Fruit fly (Drosophila melanogaster): ENCODE measurements around the gene CG12983.

The CG12983 gene

DNA sequence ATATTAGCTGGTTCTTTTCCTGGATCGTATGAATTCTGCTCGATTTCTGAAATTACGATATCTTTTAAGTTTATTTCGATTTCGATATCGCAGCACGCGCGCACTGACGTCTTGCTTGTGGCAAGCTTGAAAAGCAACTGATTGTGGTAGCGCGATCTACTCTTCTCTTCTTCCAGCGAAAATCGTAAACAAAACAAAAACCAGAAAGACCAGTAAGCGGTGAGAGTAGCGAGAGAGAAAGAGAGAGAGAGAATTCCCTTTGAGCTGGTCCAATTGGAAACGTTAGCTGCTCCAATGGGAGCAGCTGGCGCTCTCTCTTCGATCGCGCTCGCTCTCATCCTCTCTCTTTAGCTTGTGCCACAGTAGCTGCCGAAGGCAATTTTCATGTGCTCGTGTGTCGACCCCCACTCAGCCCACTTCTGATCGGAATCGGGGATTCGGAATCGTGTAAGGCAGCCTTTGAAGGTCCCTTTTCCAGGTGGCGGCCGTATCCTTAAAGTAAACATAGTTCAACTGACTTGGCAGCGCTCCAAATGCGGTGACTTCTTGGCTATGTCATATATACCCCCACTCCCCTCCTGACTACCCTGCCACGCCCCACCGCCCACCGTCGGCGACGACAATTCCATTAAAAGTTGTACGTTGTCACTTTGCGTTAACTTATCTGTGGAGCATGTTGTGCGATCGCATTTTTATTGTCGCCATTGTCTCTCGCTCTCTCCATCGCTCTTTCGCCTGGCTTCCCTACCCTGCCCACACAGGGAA lies 17.0 kb downstream of the CG12983 start, which contains the start of gene fng (continued):
- TF ChIP-seq CG18764 (GFP tag; optimal IDR thresholded peaks at IDR 0.05) (no peak), CG3163 (GFP tag; optimal IDR thresholded peaks at IDR 0.05) (peak; percentile 89), Bgb (GFP tag; IDR thresholded peaks at IDR 0.05; ENCODE audit: partially characterized antibody) (peak; percentile 38; the same call in 1 of the 2 replicates), CG13894 (tag; optimal IDR thresholded peaks at IDR 0.05) (peak; percentile 46), CG17361 (GFP tag; IDR thresholded peaks at IDR 0.05) (no peak), bbx (GFP tag; IDR thresholded peaks at IDR 0.05; ENCODE audit: partially characterized antibody) (peak; percentile 57), fd3F (GFP tag; optimal IDR thresholded peaks at IDR 0.05) (no peak), CG14860 (GFP tag; IDR thresholded peaks at IDR 0.05; ENCODE audit: partially characterized antibody) (no peak), Dll (GFP tag; IDR thresholded peaks at IDR 0.05; ENCODE audit: partially characterized antibody) (peak; percentile 67; the same call in 2 of the 4 replicates), CG4424 (GFP tag; optimal IDR thresholded peaks at IDR 0.05) (peak; percentile 10), Meics (GFP tag; optimal IDR thresholded peaks at IDR 0.05) (no peak), tup (GFP tag; optimal IDR thresholded peaks at IDR 0.05) (no peak), CG2199 (GFP tag; IDR thresholded peaks at IDR 0.05) (peak; percentile 45; the same call in 1 of the 3 replicates), esg (GFP tag; conservative IDR thresholded peaks at IDR 0.05) (no peak), CTCF (GFP tag; optimal IDR thresholded peaks at IDR 0.05) (peak; percentile 10), gcm (GFP tag; optimal IDR thresholded peaks at IDR 0.05) (peak; percentile 23), Poxn (GFP tag; IDR thresholded peaks at IDR 0.05) (no peak), CG4360 (GFP tag; IDR thresholded peaks at IDR 0.05) (peak; percentile 42), chm (GFP tag; IDR thresholded peaks at IDR 0.05) (peak; percentile 66), CG5245 (GFP tag; optimal IDR thresholded peaks at IDR 0.05) (no peak), pan (optimal IDR thresholded peaks at IDR 0.05) (no peak), pan (GFP tag; optimal IDR thresholded peaks at IDR 0.05 in 1 of 2, IDR thresholded peaks at IDR 0.05 in 1 of 2) (no peak), CG8388 (GFP tag; optimal IDR thresholded peaks at IDR 0.05) (peak; percentile 94)

dm6 chr3L:20948404-20948803 lies 18.2 kb downstream of the CG12983 start:
- TF ChIP-seq CG2889 (GFP tag; IDR thresholded peaks at IDR 0.05), result no peak
- no peak for TF ChIP-seq wor (GFP tag; IDR thresholded peaks at IDR 0.05)
- no peak for TF ChIP-seq kni (GFP tag; optimal IDR thresholded peaks at IDR 0.05)
- TF ChIP-seq fu2 (GFP tag; optimal IDR thresholded peaks at IDR 0.05), result no peak
- no peak for TF ChIP-seq HmgD (GFP tag; optimal IDR thresholded peaks at IDR 0.05)
- no peak for TF ChIP-seq ro (GFP tag; IDR thresholded peaks at IDR 0.05)

DNA sequence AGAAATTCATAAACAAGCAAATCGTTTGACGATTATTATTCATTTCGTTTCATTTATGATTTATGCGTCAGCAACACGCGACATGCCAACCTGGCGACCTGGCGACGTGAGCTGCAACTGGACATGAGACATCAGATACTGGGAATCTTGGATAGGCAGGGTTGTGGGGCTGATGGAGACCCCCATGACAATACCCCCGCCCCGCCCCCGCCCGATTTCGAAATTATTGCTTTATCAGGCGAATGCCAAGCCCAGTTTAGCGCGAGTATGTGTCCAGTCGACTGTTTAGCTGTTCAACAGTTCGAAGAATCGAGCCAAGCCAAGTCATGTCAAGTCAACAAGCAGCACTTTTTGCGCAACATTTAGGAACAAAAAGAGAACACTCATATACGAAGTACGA lies 19.6 kb downstream of the CG12983 start:
- TF ChIP-seq wdn (GFP tag; IDR thresholded peaks at IDR 0.05) (no peak), vvl (GFP tag; IDR thresholded peaks at IDR 0.05) (peak; percentile 16; the same call in 1 of the 2 replicates)

DNA sequence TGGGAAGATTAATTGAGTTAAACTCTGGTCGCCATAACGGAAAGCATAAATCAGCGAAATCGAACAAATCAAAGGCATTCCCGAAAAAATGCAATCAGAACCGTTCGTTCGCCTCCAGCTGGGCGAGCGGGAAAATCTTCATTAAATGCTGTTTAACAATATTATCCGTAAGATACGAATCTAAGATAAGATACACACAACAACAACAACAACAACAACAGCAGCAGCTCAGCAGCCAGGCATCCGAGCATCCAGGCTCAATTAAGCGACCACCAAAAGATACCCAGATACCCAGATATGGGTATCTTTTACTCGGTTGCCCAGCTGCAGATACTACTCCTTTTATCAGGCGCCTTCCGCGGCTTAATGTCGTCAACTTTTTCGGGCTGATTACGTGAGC lies 20.5 kb downstream of the CG12983 start:
- TF ChIP-seq Ets65A (GFP tag), result peak; percentile 52
- no peak for TF ChIP-seq dpn (GFP tag; optimal IDR thresholded peaks at IDR 0.05)
- no peak for TF ChIP-seq ab (GFP tag; optimal IDR thresholded peaks at IDR 0.05)
- TF ChIP-seq hb (GFP tag; IDR thresholded peaks at IDR 0.05; ENCODE audit: partially characterized antibody), result no peak
- TF ChIP-seq tio (GFP tag; optimal IDR thresholded peaks at IDR 0.05), result no peak
- TF ChIP-seq CG4360 (GFP tag; IDR thresholded peaks at IDR 0.05), result peak; percentile 63
- peak; percentile 67 for TF ChIP-seq grn (GFP tag; optimal IDR thresholded peaks at IDR 0.05)
- no peak for TF ChIP-seq cas (GFP tag; IDR thresholded peaks at IDR 0.05)
- no peak for TF ChIP-seq HLHmδ (GFP tag; optimal IDR thresholded peaks at IDR 0.05)
- no peak for TF ChIP-seq D (optimal IDR thresholded peaks at IDR 0.05)
- no peak for TF ChIP-seq D (GFP tag; optimal IDR thresholded peaks at IDR 0.05)
- TF ChIP-seq sc (optimal IDR thresholded peaks at IDR 0.05), result no peak
- no peak for TF ChIP-seq sc (GFP tag; optimal IDR thresholded peaks at IDR 0.05)
- no peak for TF ChIP-seq CTCF (GFP tag; optimal IDR thresholded peaks at IDR 0.05)
- no peak for TF ChIP-seq salm (tag; optimal IDR thresholded peaks at IDR 0.05)
- no peak for TF ChIP-seq zen (tag; optimal IDR thresholded peaks at IDR 0.05)
- TF ChIP-seq CG14050 (GFP tag; IDR thresholded peaks at IDR 0.05), result no peak
- TF ChIP-seq CG31365 (tag; optimal IDR thresholded peaks at IDR 0.05), result no peak
- peak; percentile 16; the same call in 1 of the 2 replicates for TF ChIP-seq Awh (GFP tag; IDR thresholded peaks at IDR 0.05)
